Fruit fly (Drosophila melanogaster) whole organism: ENCODE measurements around the gene fal.

Experiments used
- CG8478 ChIP-seq: fragments of >200 bp; optimal IDR thresholded peaks from 2 replicates; lab custom pipeline; 2018; ENCODE audit warnings: inconsistent platforms
- Dll ChIP-seq: fragments of >200 bp; optimal IDR thresholded peaks from 2 replicates; lab custom pipeline; 2017
- EcR ChIP-seq, 2 experiments: fragments of >200 bp; optimal IDR thresholded peaks; 2 replicates each; lab custom pipeline; 2017; ENCODE audit warnings: missing biosample characterization in 2 of 2, missing genetic modification characterization in 2 of 2, missing genetic modification reagents in 2 of 2
- pan ChIP-seq: fragments of >200 bp; optimal IDR thresholded peaks from 2 replicates; lab custom pipeline; 2017
- psq ChIP-seq: fragments of >200 bp; optimal IDR thresholded peaks from 2 replicates; lab custom pipeline; 2017
- usp ChIP-seq: fragments of >200 bp; optimal IDR thresholded peaks from 2 replicates; lab custom pipeline; 2017; ENCODE audit warnings: missing biosample characterization, missing genetic modification characterization, mixed read lengths

The fal gene

DNA sequence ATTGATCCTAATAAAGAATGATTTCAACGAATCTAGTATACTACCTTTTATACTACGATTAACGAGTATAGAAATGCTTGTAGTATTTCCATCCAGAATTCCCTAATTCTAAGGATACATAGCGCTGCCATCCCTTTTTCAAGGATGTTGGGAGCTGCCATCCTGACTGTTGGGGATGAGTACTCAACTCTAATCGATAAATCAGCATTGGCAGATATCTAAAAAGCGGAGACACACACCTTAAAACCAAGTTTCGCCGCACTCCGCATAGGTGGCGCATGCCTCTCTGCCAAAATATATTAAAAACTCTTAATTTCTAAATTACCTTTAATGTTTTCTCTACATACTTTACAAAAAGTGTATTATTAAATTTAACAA, at the start of gene fal:
Gene fal (plus strand): TSS at position 330 of the 378 bp plus-strand sequence.
- no peak for TF ChIP-seq psq (lab: Kevin White, UChicago)
- TF ChIP-seq Dll (lab: Kevin White, UChicago) = no peak
- no peak for TF ChIP-seq usp (GFP tag; lab: Kevin White, UChicago)
- TF ChIP-seq EcR (GFP tag; optimal IDR thresholded peaks at IDR 0.05; lab: Kevin White, UChicago) = no peak
- no peak for TF ChIP-seq CG8478 (lab: Kevin White, UChicago)
- no peak for TF ChIP-seq pan (lab: Kevin White, UChicago)

DNA sequence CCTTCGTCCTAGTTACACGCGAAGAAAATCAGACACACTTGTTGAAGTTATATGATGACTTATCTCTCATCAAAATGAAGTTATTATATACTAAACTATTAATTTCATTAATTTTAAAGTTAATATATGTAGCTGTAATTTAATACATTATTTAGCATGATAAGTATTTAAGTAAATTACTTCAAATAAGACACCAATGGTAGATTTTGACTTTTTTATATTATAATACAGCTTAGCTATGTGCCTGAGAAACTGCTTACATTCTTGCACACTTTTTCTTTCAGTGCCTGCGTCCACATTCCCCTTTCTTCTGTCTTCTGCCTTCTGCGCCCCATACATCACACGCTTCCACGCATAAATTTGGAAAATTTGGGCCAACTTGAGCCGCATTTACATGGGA, 42.7 kb upstream of the fal start:
- no peak for TF ChIP-seq Dll (lab: Kevin White, UChicago)
- no peak for TF ChIP-seq usp (GFP tag; lab: Kevin White, UChicago)

DNA sequence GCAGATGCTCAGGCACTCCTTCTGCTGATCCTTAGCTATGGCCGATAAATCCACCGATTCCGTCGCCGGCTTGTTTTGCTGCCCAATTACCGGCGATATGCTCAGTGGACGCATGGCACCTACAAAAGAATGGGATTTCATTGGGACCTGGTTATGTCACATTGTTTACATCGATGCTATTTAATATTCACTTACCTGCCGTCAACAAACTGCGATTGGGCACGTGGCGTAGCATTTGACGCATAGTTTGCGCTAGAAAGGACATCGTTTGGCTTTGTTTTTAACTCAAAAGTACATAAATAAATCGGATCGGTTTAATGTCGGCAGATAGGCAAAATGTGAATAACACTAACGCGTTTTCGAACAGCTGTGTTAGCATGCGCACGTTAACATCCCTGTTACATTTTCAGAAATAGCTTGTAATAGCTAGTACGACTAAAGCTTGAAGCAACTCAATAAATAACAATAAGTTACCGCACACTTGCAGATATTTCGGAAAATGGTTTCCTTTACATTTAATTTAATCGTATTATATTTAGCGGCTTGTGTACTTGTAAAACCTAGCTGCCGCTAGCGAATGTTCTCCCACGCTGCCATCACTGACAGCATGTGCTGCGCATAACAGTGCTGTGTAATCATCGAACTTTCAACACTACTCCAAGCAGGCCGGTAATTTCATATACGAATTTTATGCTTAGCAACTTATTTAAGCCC, 39.5 kb upstream of the fal start, which contains the start of the genes mRpL21 and rept:
Gene mRpL21 (minus strand): TSS at position 347 of the 714 bp plus-strand sequence.
Gene rept (plus strand): TSS at position 626 of the 714 bp plus-strand sequence.
- TF ChIP-seq usp (GFP tag; lab: Kevin White, UChicago) (no peak), Dll (lab: Kevin White, UChicago) (no peak), psq (lab: Kevin White, UChicago) (no peak), CG8478 (lab: Kevin White, UChicago) (no peak), EcR (GFP tag; optimal IDR thresholded peaks at IDR 0.05; lab: Kevin White, UChicago) (no peak), pan (lab: Kevin White, UChicago) (no peak)

DNA sequence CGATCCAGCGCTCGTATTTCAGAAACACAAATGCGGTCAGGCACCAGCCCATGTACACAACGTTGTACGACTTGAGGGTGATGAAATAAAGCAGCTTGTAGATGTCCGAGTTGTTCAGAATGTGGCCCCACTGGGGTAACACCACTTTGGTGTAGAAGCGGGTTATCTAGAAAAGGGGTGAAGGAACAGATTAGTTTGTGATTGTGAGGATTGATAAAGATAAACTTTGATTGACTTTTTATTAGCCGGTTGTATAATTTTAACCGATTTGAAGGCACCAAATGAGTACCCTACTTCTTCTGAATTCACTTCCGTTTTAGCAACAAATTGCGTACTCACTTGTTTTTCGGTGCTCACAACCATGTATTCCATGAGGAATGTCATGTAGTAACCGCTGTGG, 36.2 kb upstream of the fal start:
- TF ChIP-seq Dll (lab: Kevin White, UChicago) = no peak
- no peak for TF ChIP-seq usp (GFP tag; lab: Kevin White, UChicago)
- TF ChIP-seq psq (lab: Kevin White, UChicago) = no peak
- no peak for TF ChIP-seq EcR (GFP tag; optimal IDR thresholded peaks at IDR 0.05; lab: Kevin White, UChicago)
- TF ChIP-seq CG8478 (lab: Kevin White, UChicago) = no peak
- no peak for TF ChIP-seq pan (lab: Kevin White, UChicago)

DNA sequence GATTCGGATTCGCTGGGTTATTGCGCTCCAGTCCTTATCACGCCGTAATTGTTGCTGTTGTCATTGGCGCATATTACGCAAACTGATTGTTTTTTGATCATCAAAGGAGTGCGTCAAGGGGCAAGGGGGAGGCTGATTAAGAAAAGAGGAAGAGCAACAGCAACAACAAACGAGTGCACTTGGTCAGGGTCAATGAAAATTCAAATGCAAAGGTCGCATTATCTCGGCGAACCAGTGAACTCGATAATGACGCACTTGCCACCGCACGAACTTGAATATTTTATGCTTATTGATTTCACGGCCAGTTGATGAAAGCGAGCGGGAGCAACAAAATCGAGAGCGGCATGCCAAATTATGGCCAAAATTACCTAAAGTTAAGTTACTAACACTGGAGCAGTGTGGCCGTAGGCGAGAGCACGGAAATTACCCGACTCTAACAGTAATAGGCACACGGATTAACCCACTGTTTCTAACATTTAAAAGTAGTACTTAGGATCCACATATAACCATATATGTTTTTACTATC, 34.0 kb upstream of the fal start, which contains the start of gene nes:
Gene nes (minus strand): TSS at position 402 of the 526 bp plus-strand sequence.
- TF ChIP-seq Dll (lab: Kevin White, UChicago) (no peak), psq (lab: Kevin White, UChicago) (no peak), usp (GFP tag; lab: Kevin White, UChicago) (no peak), EcR (GFP tag; optimal IDR thresholded peaks at IDR 0.05; lab: Kevin White, UChicago) (peak in 1 of 2 experiments; percentile 79)

DNA sequence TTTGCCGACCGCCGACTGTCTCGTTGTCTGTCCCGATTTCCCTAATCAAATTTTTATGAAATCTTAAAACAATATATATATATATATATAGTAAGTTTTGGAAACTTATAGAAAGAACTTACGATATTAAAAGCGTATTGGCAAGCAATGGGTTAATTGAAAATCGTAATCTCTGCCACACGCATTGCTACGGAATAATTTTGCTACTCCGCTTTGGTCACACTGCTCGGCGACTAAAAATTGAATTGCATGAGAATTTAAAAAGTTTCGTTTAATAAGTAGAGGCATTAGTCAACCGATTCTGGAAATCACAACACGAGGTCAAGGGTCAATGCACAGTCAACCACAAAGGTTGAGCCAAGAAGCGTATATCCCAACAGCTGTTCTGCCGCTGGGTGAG, 33.2 kb upstream of the fal start, which contains the start of gene Bet1:
Gene Bet1 (plus strand): TSS at position 182 of the 400 bp plus-strand sequence.
- TF ChIP-seq psq (lab: Kevin White, UChicago) = no peak
- no peak for TF ChIP-seq usp (GFP tag; lab: Kevin White, UChicago)
- no peak for TF ChIP-seq EcR (GFP tag; optimal IDR thresholded peaks at IDR 0.05; lab: Kevin White, UChicago)

DNA sequence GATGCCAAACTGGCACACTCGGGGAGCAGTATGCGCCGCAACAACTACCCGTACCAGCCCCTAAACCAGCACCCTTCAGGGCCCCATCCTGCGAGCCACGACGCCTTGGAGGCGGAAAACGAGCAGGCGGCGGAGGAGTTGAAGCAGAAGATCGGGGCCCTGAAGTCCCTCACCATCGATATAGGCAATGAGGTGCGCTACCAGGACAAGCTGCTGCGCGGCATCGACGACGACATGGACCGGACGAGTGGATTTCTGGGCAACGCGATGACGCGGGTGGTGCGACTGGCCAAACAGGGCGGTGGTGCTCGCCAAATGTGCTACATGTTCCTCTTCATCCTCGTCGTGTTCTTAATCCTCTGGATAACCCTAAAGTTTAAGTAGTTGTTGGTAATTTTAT, 32.6 kb upstream of the fal start:
- no peak for TF ChIP-seq usp (GFP tag; lab: Kevin White, UChicago)
- no peak for TF ChIP-seq psq (lab: Kevin White, UChicago)
- no peak for TF ChIP-seq pan (lab: Kevin White, UChicago)
- TF ChIP-seq CG8478 (lab: Kevin White, UChicago) = no peak
- TF ChIP-seq EcR (GFP tag; optimal IDR thresholded peaks at IDR 0.05; lab: Kevin White, UChicago) = no peak
- TF ChIP-seq Dll (lab: Kevin White, UChicago) = no peak

DNA sequence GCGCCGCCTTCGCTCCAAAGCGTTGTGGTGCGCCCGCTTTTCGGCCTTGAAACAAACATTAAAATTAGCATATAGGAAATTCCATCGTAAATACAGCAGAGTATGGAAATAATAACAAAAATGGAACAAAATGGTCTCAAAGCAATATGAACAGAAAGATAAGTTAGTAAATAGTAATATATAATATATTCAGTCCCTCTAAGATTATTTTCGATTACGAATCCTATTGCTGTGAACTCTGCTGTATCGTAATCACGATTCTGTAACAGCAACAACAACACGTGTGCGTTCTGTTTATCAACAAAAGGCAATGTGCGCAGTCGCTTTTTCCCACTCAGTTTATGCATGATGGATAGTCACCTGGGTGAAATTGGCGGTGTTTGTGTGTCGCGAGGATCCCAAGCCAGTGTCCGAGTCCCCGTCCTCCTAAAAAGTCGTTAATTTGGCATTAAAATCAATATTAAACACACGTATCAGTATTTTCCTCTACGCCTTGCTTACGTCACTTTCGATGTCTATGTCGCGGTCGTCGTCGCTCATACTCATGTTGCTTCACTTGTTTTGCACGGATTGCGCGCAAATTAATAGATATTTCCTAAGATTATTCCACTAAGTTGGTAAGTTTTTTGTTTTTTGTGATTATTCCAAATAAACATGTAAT, 30.8 kb upstream of the fal start, which contains the start of the genes CG42374 and Mettl5:
Gene CG42374 (plus strand): TSS at position 287 of the 661 bp plus-strand sequence.
Gene Mettl5 (plus strand): TSS at position 287 of the 661 bp plus-strand sequence.
- TF ChIP-seq psq (lab: Kevin White, UChicago) = no peak
- no peak for TF ChIP-seq usp (GFP tag; lab: Kevin White, UChicago)
- TF ChIP-seq CG8478 (lab: Kevin White, UChicago) = no peak
- TF ChIP-seq pan (lab: Kevin White, UChicago) = no peak
- no peak for TF ChIP-seq Dll (lab: Kevin White, UChicago)

DNA sequence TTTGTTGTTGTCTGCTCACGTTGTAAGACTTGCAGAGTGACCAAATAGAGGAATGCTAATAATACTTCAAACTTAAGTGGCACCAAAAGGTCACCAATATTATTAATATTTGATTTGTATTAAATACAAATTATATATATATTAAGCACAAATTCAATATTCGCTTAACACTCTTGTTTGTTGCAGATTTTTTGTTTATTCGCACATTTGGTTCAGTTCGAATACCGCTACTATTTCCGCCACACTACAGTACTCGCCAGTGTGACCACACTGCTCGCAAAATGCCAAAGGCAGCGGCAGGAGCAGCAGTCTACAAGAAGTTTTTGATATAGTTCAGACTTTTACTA, 30.2 kb upstream of the fal start, which contains the start of gene Max:
Gene Max (minus strand): TSS at position 44 of the 347 bp plus-strand sequence.
- TF ChIP-seq pan (lab: Kevin White, UChicago) (no peak), psq (lab: Kevin White, UChicago) (no peak), usp (GFP tag; lab: Kevin White, UChicago) (no peak), Dll (lab: Kevin White, UChicago) (no peak), EcR (GFP tag; optimal IDR thresholded peaks at IDR 0.05; lab: Kevin White, UChicago) (no peak), CG8478 (lab: Kevin White, UChicago) (no peak)

DNA sequence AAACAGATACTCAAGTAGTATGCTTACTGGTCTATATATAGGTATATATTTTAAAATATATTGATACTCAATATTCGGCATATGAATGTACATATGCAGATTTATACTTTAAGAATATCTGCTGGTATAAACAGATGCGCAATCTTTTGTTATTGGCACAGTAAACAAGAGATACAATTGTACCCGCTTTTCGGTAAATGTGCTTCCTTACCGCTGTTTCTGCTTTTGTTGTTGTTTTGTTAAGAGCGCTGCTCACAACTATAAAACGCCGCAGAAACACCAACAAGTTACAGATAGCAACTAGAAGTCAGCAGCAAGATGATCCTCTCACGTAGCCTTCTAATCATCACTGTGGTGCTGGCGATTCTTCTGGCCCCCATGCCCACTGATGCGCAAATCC, 28.6 kb upstream of the fal start, which contains the start of gene CG45081:
Gene CG45081 (plus strand): TSS at position 301 of the 400 bp plus-strand sequence.
- TF ChIP-seq Dll (lab: Kevin White, UChicago) = no peak

DNA sequence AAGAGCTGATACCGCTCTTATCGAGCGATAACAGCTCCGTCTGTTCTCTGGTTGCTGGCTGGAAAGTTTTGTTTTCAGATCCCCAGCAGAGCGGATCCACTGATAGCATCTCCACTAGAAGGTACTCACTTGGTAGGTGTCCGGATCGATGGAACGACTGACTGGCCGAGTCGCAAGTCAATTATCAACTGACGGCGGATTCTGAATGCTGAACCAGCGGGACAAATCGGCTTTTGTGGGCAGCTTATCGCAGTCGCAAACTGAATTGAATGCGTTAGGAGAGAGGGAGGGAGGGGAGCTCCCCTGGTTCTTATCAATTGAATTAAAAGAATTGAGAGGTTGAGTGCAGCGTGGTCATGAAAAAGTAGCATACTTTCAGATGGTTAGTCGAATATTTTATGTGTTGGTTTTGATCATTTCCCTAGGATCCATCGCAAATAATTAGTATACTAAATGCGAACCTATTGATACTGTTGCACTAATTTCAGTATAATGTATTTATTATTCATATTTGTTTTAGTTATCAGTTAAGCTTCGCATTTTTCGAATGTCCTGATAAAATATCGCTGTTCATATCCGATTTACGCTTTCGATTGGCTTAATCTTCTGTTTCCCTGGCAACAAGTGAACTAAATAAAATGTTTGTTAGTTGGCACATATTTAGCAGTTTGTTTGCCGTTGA, 25.5 kb upstream of the fal start, which contains the start of the genes Aldh7A1 and CG14085:
Gene Aldh7A1 (minus strand): TSS at position 194 of the 682 bp plus-strand sequence.
Gene CG14085 (plus strand): TSS at position 632 of the 682 bp plus-strand sequence.
- TF ChIP-seq CG8478 (lab: Kevin White, UChicago) (no peak), psq (lab: Kevin White, UChicago) (no peak), EcR (GFP tag; optimal IDR thresholded peaks at IDR 0.05; lab: Kevin White, UChicago) (no peak), Dll (lab: Kevin White, UChicago) (no peak), pan (lab: Kevin White, UChicago) (no peak), usp (GFP tag; lab: Kevin White, UChicago) (no peak)
